Worm (Caenorhabditis elegans) whole organism, late embryonic: Measurements from ENCODE around the gene F59G1.8.
A peak's percentile ranks its signal among the peaks of the same experiment; 100 is the strongest.

ENCODE experiments used
- C38D4.7 ChIP-seq: fragments of 200-800 bp; sonication (Bioruptor generic); optimal IDR thresholded peaks from 2 replicates; lab custom pipeline; 2018; ENCODE audit warnings: mild to moderate bottlenecking, missing genetic modification characterization, moderate library complexity, missing compliant biosample characterization
- T23F11.4 ChIP-seq: fragments of 200-800 bp; sonication (Bioruptor generic); optimal IDR thresholded peaks from 2 replicates; lab custom pipeline; 2018; ENCODE audit warnings: mild to moderate bottlenecking, missing genetic modification characterization, missing compliant biosample characterization
- ahr-1 ChIP-seq: sonication (generic microtip); optimal IDR thresholded peaks from 2 replicates; lab custom pipeline; 2016; ENCODE audit warnings: missing genetic modification characterization, missing compliant biosample characterization
- ama-1 ChIP-seq: fragments of 150-350 bp; optimal IDR thresholded peaks from 2 replicates; lab custom pipeline; 2014
- ceh-19 ChIP-seq: fragments of 200-800 bp; sonication (Bioruptor generic); optimal IDR thresholded peaks from 2 replicates; lab custom pipeline; 2018; ENCODE audit warnings: mild to moderate bottlenecking, missing genetic modification characterization, missing compliant biosample characterization
- ceh-2 ChIP-seq: sonication (generic microtip); optimal IDR thresholded peaks from 2 replicates; lab custom pipeline; 2016; ENCODE audit warnings: missing genotype, missing genetic modification characterization, missing compliant biosample characterization
- ceh-30 ChIP-seq: fragments of 150-350 bp; optimal IDR thresholded peaks from 2 replicates; lab custom pipeline; 2014; ENCODE audit warnings: missing biosample characterization, missing genetic modification characterization
- ceh-31 ChIP-seq: sonication (generic microtip); optimal IDR thresholded peaks from 2 replicates; lab custom pipeline; 2016; ENCODE audit warnings: missing genetic modification characterization, missing compliant biosample characterization
- ceh-45 ChIP-seq: fragments of 200-800 bp; sonication (Bioruptor generic); IDR thresholded peaks from 2 replicates; pipeline ENCODE4 v1.3.6; 2022; ENCODE audit warnings: missing genetic modification reagents, missing genetic modification characterization, missing compliant biosample characterization
- ceh-48 ChIP-seq: sonication (generic microtip); optimal IDR thresholded peaks from 2 replicates; lab custom pipeline; 2016; ENCODE audit warnings: missing genetic modification characterization, inconsistent platforms, missing compliant biosample characterization
- dmd-4 ChIP-seq: sonication (generic microtip); optimal IDR thresholded peaks from 2 replicates; lab custom pipeline; 2016; ENCODE audit warnings: borderline replicate concordance, missing genetic modification characterization, missing compliant biosample characterization
- elt-2 ChIP-seq: sonication (generic microtip); optimal IDR thresholded peaks from 2 replicates; lab custom pipeline; 2016; ENCODE audit warnings: missing genetic modification reagents, missing genetic modification characterization, missing compliant biosample characterization
- ets-4 ChIP-seq: sonication (generic microtip); optimal IDR thresholded peaks from 2 replicates; lab custom pipeline; 2016; ENCODE audit warnings: missing genetic modification characterization, missing compliant biosample characterization
- gmeb-2 ChIP-seq: sonication (generic microtip); optimal IDR thresholded peaks from 2 replicates; lab custom pipeline; 2016; ENCODE audit warnings: missing genetic modification characterization, inconsistent platforms, missing compliant biosample characterization
- hlh-13 ChIP-seq: fragments of 200-800 bp; sonication (Bioruptor generic); optimal IDR thresholded peaks from 2 replicates; lab custom pipeline; 2018; ENCODE audit warnings: mild to moderate bottlenecking, missing genetic modification characterization, missing compliant biosample characterization
- hlh-15 ChIP-seq: sonication (generic microtip); optimal IDR thresholded peaks from 2 replicates; lab custom pipeline; 2016; ENCODE audit warnings: missing genetic modification characterization, missing compliant biosample characterization
- hlh-30 ChIP-seq: sonication (generic microtip); optimal IDR thresholded peaks from 2 replicates; lab custom pipeline; 2017; ENCODE audit warnings: antibody characterized with exemption, missing genetic modification characterization, missing compliant biosample characterization; ENCODE audit not compliant: insufficient read depth
- hlh-8 ChIP-seq: sonication (generic microtip); optimal IDR thresholded peaks from 2 replicates; lab custom pipeline; 2016; ENCODE audit warnings: missing genotype, missing genetic modification characterization, missing compliant biosample characterization
- madf-2 ChIP-seq: sonication (generic microtip); optimal IDR thresholded peaks from 2 replicates; lab custom pipeline; 2017; ENCODE audit warnings: missing genetic modification characterization, missing compliant biosample characterization
- mec-3 ChIP-seq: sonication (generic microtip); optimal IDR thresholded peaks from 2 replicates; lab custom pipeline; 2016; ENCODE audit warnings: borderline replicate concordance, missing genetic modification characterization, missing compliant biosample characterization
- nhr-11 ChIP-seq: fragments of 150-350 bp; optimal IDR thresholded peaks from 2 replicates; lab custom pipeline; 2014; ENCODE audit warnings: missing biosample characterization, missing genetic modification characterization
- odd-2 ChIP-seq: sonication (generic microtip); optimal IDR thresholded peaks from 2 replicates; lab custom pipeline; 2017; ENCODE audit warnings: antibody characterized with exemption, mild to moderate bottlenecking, missing genetic modification characterization, missing compliant biosample characterization
- pag-3 ChIP-seq: sonication (generic microtip); optimal IDR thresholded peaks from 2 replicates; lab custom pipeline; 2016; ENCODE audit warnings: missing compliant biosample characterization, missing genetic modification characterization, borderline replicate concordance
- pat-9 ChIP-seq: fragments of 200-800 bp; sonication (Bioruptor generic); optimal IDR thresholded peaks from 2 replicates; lab custom pipeline; 2018; ENCODE audit warnings: mild to moderate bottlenecking, missing genetic modification characterization, moderate library complexity, missing compliant biosample characterization
- pha-2 ChIP-seq: sonication (generic microtip); optimal IDR thresholded peaks from 2 replicates; lab custom pipeline; 2017; ENCODE audit warnings: mild to moderate bottlenecking, missing genetic modification characterization, missing compliant biosample characterization
- pqm-1 ChIP-seq: sonication (generic microtip); optimal IDR thresholded peaks from 2 replicates; lab custom pipeline; 2016; ENCODE audit warnings: missing genetic modification characterization, missing compliant biosample characterization
- pros-1 ChIP-seq: fragments of 150-350 bp; optimal IDR thresholded peaks from 2 replicates; lab custom pipeline; 2014; ENCODE audit warnings: missing biosample characterization, missing genetic modification reagents, missing genetic modification characterization
- ref-2 ChIP-seq: sonication (generic microtip); optimal IDR thresholded peaks from 2 replicates; lab custom pipeline; 2016; ENCODE audit warnings: missing genetic modification characterization, missing compliant biosample characterization
- tbx-7 ChIP-seq: sonication (generic microtip); optimal IDR thresholded peaks from 2 replicates; lab custom pipeline; 2016; ENCODE audit warnings: missing genotype, missing genetic modification characterization, missing compliant biosample characterization
- unc-42 ChIP-seq: sonication (generic microtip); optimal IDR thresholded peaks from 2 replicates; lab custom pipeline; 2016; ENCODE audit warnings: missing genotype, missing genetic modification characterization, missing compliant biosample characterization
- unc-55 ChIP-seq: sonication (generic microtip); optimal IDR thresholded peaks from 2 replicates; lab custom pipeline; 2017; ENCODE audit warnings: missing biosample characterization, missing genetic modification reagents, missing genetic modification characterization
- unc-86 ChIP-seq: sonication (generic microtip); optimal IDR thresholded peaks from 2 replicates; lab custom pipeline; 2016; ENCODE audit warnings: missing genetic modification characterization, missing compliant biosample characterization
- zip-5 ChIP-seq: sonication (generic microtip); optimal IDR thresholded peaks from 2 replicates; lab custom pipeline; 2016; ENCODE audit warnings: missing genetic modification characterization, missing compliant biosample characterization

F59G1.8 gene

ce11 chrII:5940815-5941214, 34.4 kb downstream of the F59G1.8 start, which contains the start of gene F28B12.6:
TSS of gene F28B12.6 (plus strand) at chrII:5940863.
- TF ChIP-seq hlh-15 (tag; lab: Kevin White, UChicago) = no peak
- no peak for TF ChIP-seq madf-2 (tag; lab: Kevin White, UChicago)
- no peak for TF ChIP-seq hlh-13 (GFP tag; lab: Kevin White, UChicago)
- no peak for TF ChIP-seq ets-4 (tag; lab: Kevin White, UChicago)
- TF ChIP-seq mec-3 (tag; lab: Kevin White, UChicago) = no peak
- TF ChIP-seq ref-2 (tag; lab: Kevin White, UChicago) = no peak
- no peak for TF ChIP-seq elt-2 (tag; lab: Kevin White, UChicago)
- TF ChIP-seq C38D4.7 (GFP tag; lab: Kevin White, UChicago) = no peak
- TF ChIP-seq ama-1 (lab: Kevin White, UChicago) = no peak
- no peak for TF ChIP-seq ahr-1 (tag; lab: Kevin White, UChicago)
- no peak for TF ChIP-seq pag-3 (tag; lab: Kevin White, UChicago)
- no peak for TF ChIP-seq pqm-1 (tag; lab: Kevin White, UChicago)
- no peak for TF ChIP-seq ceh-45 (GFP tag; lab: Robert Waterston, UW)
- no peak for TF ChIP-seq gmeb-2 (tag; lab: Kevin White, UChicago)
- TF ChIP-seq pha-2 (tag; lab: Kevin White, UChicago) = no peak
- no peak for TF ChIP-seq zip-5 (tag; lab: Kevin White, UChicago)
- TF ChIP-seq, all 69 proteins: peak for 0

- TF ChIP-seq ceh-48 (tag; lab: Kevin White, UChicago) (no peak), ceh-31 (tag; lab: Kevin White, UChicago) (peak; percentile 29), unc-42 (tag; lab: Kevin White, UChicago) (peak; percentile 13)
Measured at ce11 chrII:5942593-5942992, 36.2 kb downstream of the F59G1.8 start, which contains the start of gene F28B12.1. TSS of gene F28B12.1 (plus strand) at chrII:5942927.

- no peak for TF ChIP-seq pros-1
- no peak for TF ChIP-seq dmd-4 (tag; lab: Kevin White, UChicago)
- no peak for TF ChIP-seq ceh-31 (tag; lab: Kevin White, UChicago)
- TF ChIP-seq T23F11.4 (GFP tag; lab: Kevin White, UChicago) = no peak
- TF ChIP-seq ref-2 (tag; lab: Kevin White, UChicago) = no peak
Measured at ce11 chrII:5944268-5944667, 37.9 kb downstream of the F59G1.8 start, which contains the start of gene B0034.2. TSS of gene B0034.2 (minus strand) at chrII:5944368.

ce11 chrII:5945818-5946217, 39.5 kb downstream of the F59G1.8 start:
- TF ChIP-seq unc-86 (tag; lab: Kevin White, UChicago) = no peak
- TF ChIP-seq unc-55 (GFP tag; lab: Kevin White, UChicago) = no peak
- no peak for TF ChIP-seq tbx-7
- TF ChIP-seq ceh-30 (tag; lab: Kevin White, UChicago) = no peak

- TF ChIP-seq ama-1 (lab: Kevin White, UChicago) (no peak), nhr-11 (tag; lab: Kevin White, UChicago) (no peak), ceh-2 (tag; lab: Kevin White, UChicago) (no peak), ceh-31 (tag; lab: Kevin White, UChicago) (no peak), hlh-8 (tag; lab: Kevin White, UChicago) (no peak), pat-9 (tag; lab: Kevin White, UChicago) (no peak), ceh-45 (GFP tag; lab: Robert Waterston, UW) (no peak), odd-2 (no peak), hlh-13 (GFP tag; lab: Kevin White, UChicago) (no peak)
- TF ChIP-seq, all 69 proteins: peak for 0
Measured at ce11 chrII:5946438-5946837, 40.1 kb downstream of the F59G1.8 start.

ce11 chrII:5948681-5949080, 42.3 kb downstream of the F59G1.8 start:
- TF ChIP-seq ceh-19 (GFP tag; lab: Kevin White, UChicago) = peak; percentile 50
- TF ChIP-seq hlh-30 (tag; lab: Kevin White, UChicago) = no peak
